Fruit fly (Drosophila melanogaster) whole organism, prepupa: ENCODE measurements around the gene TwdlD.

Experiments
- Blimp-1 ChIP-seq: fragments of 200-800 bp; sonication (Bioruptor generic); optimal IDR thresholded peaks from 3 replicates; lab custom pipeline; 2017; ENCODE audit warnings: missing biosample characterization, missing genetic modification characterization, mild to moderate bottlenecking, moderate library complexity, missing genetic modification reagents
- CG10631 ChIP-seq: fragments of 200-800 bp; sonication (Bioruptor generic); optimal IDR thresholded peaks from 2 replicates; lab custom pipeline; 2016; ENCODE audit warnings: missing biosample characterization, missing genetic modification characterization
- CG10669 ChIP-seq: fragments of 200-800 bp; sonication (Bioruptor generic); optimal IDR thresholded peaks from 3 replicates; lab custom pipeline; 2018; ENCODE audit warnings: missing biosample characterization, mild to moderate bottlenecking, missing genetic modification characterization, moderate library complexity
- CG11902 ChIP-seq: fragments of 200-800 bp; sonication (Bioruptor generic); optimal IDR thresholded peaks from 3 replicates; lab custom pipeline; 2016; ENCODE audit warnings: missing biosample characterization, missing genetic modification characterization
- CG1621 ChIP-seq: fragments of 200-800 bp; sonication (Bioruptor generic); optimal IDR thresholded peaks from 3 replicates; lab custom pipeline; 2018; ENCODE audit warnings: missing biosample characterization, mild to moderate bottlenecking, missing genetic modification characterization
- CG16779 ChIP-seq: fragments of 200-800 bp; sonication (Bioruptor generic); optimal IDR thresholded peaks from 3 replicates; lab custom pipeline; 2017; ENCODE audit warnings: missing biosample characterization, mild to moderate bottlenecking, missing genetic modification characterization
- CG31627 ChIP-seq: fragments of 200-800 bp; sonication (Bioruptor generic); optimal IDR thresholded peaks from 3 replicates; lab custom pipeline; 2016; ENCODE audit warnings: missing biosample characterization, missing genetic modification characterization
- CG32006 ChIP-seq: fragments of 200-800 bp; sonication (Bioruptor generic); optimal IDR thresholded peaks from 3 replicates; lab custom pipeline; 2017; ENCODE audit warnings: missing biosample characterization, mild to moderate bottlenecking, missing genetic modification characterization
- CG34406 ChIP-seq: fragments of 200-800 bp; sonication (Bioruptor generic); optimal IDR thresholded peaks from 3 replicates; lab custom pipeline; 2016; ENCODE audit warnings: missing biosample characterization, missing genetic modification characterization
- CG3919 ChIP-seq: fragments of 200-800 bp; sonication (Bioruptor generic); optimal IDR thresholded peaks from 3 replicates; lab custom pipeline; 2016; ENCODE audit warnings: missing biosample characterization, missing genetic modification characterization
- CG6276 ChIP-seq: fragments of 200-800 bp; sonication (Bioruptor generic); optimal IDR thresholded peaks from 2 replicates; lab custom pipeline; 2017; ENCODE audit warnings: missing biosample characterization, mild to moderate bottlenecking, missing genetic modification characterization
- CG6792 ChIP-seq: fragments of 200-800 bp; sonication (Bioruptor generic); optimal IDR thresholded peaks from 3 replicates; lab custom pipeline; 2016; ENCODE audit warnings: missing biosample characterization, missing genetic modification characterization
- CG6808 ChIP-seq: fragments of 200-800 bp; sonication (Bioruptor generic); optimal IDR thresholded peaks from 3 replicates; lab custom pipeline; 2017; ENCODE audit warnings: missing biosample characterization, missing genetic modification characterization, mild to moderate bottlenecking, moderate library complexity, missing genetic modification reagents
- CG7368 ChIP-seq: fragments of 200-800 bp; sonication (Bioruptor generic); optimal IDR thresholded peaks from 3 replicates; lab custom pipeline; 2016; ENCODE audit warnings: missing biosample characterization, missing genetic modification characterization
- CG8119 ChIP-seq: fragments of 200-800 bp; sonication (Bioruptor generic); IDR thresholded peaks from 3 replicates; pipeline ENCODE4 v1.3.6; 2022; ENCODE audit warnings: missing biosample characterization, missing genetic modification characterization
- CG8319 ChIP-seq: fragments of 200-800 bp; sonication (Bioruptor generic); optimal IDR thresholded peaks from 3 replicates; lab custom pipeline; 2016; ENCODE audit warnings: missing biosample characterization, missing genetic modification characterization
- CG8632 ChIP-seq: fragments of 200-800 bp; sonication (Bioruptor generic); optimal IDR thresholded peaks from 3 replicates; lab custom pipeline; 2016; ENCODE audit warnings: missing biosample characterization, missing genetic modification characterization
- CG9139 ChIP-seq: fragments of 200-800 bp; sonication (Bioruptor generic); optimal IDR thresholded peaks from 3 replicates; lab custom pipeline; 2017; ENCODE audit warnings: missing biosample characterization, mild to moderate bottlenecking, missing genetic modification characterization
- Eip78C ChIP-seq: fragments of 200-800 bp; sonication (Bioruptor generic); peaks from one replicate; lab custom pipeline; 2016; ENCODE audit warnings: missing biosample characterization, missing genetic modification characterization
- Eip93F ChIP-seq: fragments of 200-800 bp; sonication (Bioruptor generic); optimal IDR thresholded peaks from 2 replicates; lab custom pipeline; 2016; ENCODE audit warnings: missing biosample characterization, mild to moderate bottlenecking, missing genetic modification characterization
- Ets21C ChIP-seq: fragments of 200-800 bp; sonication (Bioruptor generic); optimal IDR thresholded peaks from 3 replicates; lab custom pipeline; 2016; ENCODE audit warnings: missing biosample characterization, missing genetic modification characterization
- Ets96B ChIP-seq: fragments of 200-800 bp; optimal IDR thresholded peaks from 2 replicates; lab custom pipeline; 2019; ENCODE audit warnings: missing biosample characterization, mild to moderate bottlenecking, missing genetic modification characterization, moderate library complexity
- Gug ChIP-seq: fragments of 200-800 bp; sonication (Bioruptor generic); IDR thresholded peaks from 2 replicates; pipeline ENCODE4 v1.3.6; 2022; ENCODE audit warnings: missing biosample characterization, missing genetic modification characterization
- Hr38 ChIP-seq: sonication (Bioruptor generic); optimal IDR thresholded peaks from 2 replicates; lab custom pipeline; 2016; ENCODE audit warnings: missing biosample characterization, missing genetic modification characterization
- Hr39 ChIP-seq: fragments of 200-800 bp; sonication (Bioruptor generic); optimal IDR thresholded peaks from 2 replicates; lab custom pipeline; 2016; ENCODE audit warnings: missing biosample characterization, missing genetic modification characterization
- Hr4 ChIP-seq: fragments of 200-800 bp; sonication (Bioruptor generic); optimal IDR thresholded peaks from 3 replicates; lab custom pipeline; 2016; ENCODE audit warnings: missing biosample characterization, missing genetic modification characterization
- OdsH ChIP-seq: fragments of 200-800 bp; sonication (Bioruptor generic); optimal IDR thresholded peaks from 3 replicates; lab custom pipeline; 2016; ENCODE audit warnings: missing biosample characterization, missing genetic modification characterization
- Smox ChIP-seq: fragments of 200-800 bp; sonication (Bioruptor generic); optimal IDR thresholded peaks from 3 replicates; lab custom pipeline; 2016; ENCODE audit warnings: missing biosample characterization, missing genetic modification characterization
- Sox102F ChIP-seq: fragments of 200-800 bp; sonication (Bioruptor generic); optimal IDR thresholded peaks from 2 replicates; lab custom pipeline; 2016; ENCODE audit warnings: missing biosample characterization, mild to moderate bottlenecking, missing genetic modification characterization
- achi ChIP-seq: fragments of 200-800 bp; sonication (Bioruptor generic); optimal IDR thresholded peaks from 3 replicates; lab custom pipeline; 2016; ENCODE audit warnings: missing biosample characterization, missing genetic modification characterization
- dac ChIP-seq: fragments of 200-800 bp; sonication (Bioruptor generic); optimal IDR thresholded peaks from 2 replicates; lab custom pipeline; 2017; ENCODE audit warnings: missing biosample characterization, mild to moderate bottlenecking, missing genetic modification characterization
- esn ChIP-seq: fragments of 200-800 bp; sonication (Bioruptor generic); optimal IDR thresholded peaks from 2 replicates; lab custom pipeline; 2016; ENCODE audit warnings: missing biosample characterization, mild to moderate bottlenecking, missing genetic modification characterization, moderate library complexity
- fkh ChIP-seq: fragments of 200-800 bp; sonication (Bioruptor generic); optimal IDR thresholded peaks from 3 replicates; lab custom pipeline; 2017; ENCODE audit warnings: missing biosample characterization, mild to moderate bottlenecking, missing genetic modification characterization, moderate library complexity
- lz ChIP-seq: fragments of 200-800 bp; sonication (Bioruptor generic); optimal IDR thresholded peaks from 3 replicates; lab custom pipeline; 2016; ENCODE audit warnings: missing biosample characterization, missing genetic modification characterization
- net ChIP-seq: fragments of 200-800 bp; sonication (Bioruptor generic); optimal IDR thresholded peaks from 3 replicates; lab custom pipeline; 2016; ENCODE audit warnings: missing biosample characterization, missing genetic modification characterization
- salr ChIP-seq, 2 experiments: fragments of 200-800 bp; sonication (Bioruptor generic); optimal IDR thresholded peaks; 3 replicates each; lab custom pipeline; 2016 to 2018; ENCODE audit warnings: missing biosample characterization in 2 of 2, missing genetic modification characterization in 2 of 2, mild to moderate bottlenecking in 1 of 2
- svp ChIP-seq: fragments of 200-800 bp; sonication (Bioruptor generic); peaks from one replicate; lab custom pipeline; 2016; ENCODE audit warnings: missing biosample characterization, missing genetic modification characterization
- topi ChIP-seq: fragments of 200-800 bp; sonication (Bioruptor generic); optimal IDR thresholded peaks from 3 replicates; lab custom pipeline; 2016; ENCODE audit warnings: missing biosample characterization, missing genetic modification characterization
- vri ChIP-seq: fragments of 200-800 bp; sonication (Bioruptor generic); optimal IDR thresholded peaks from 3 replicates; lab custom pipeline; 2016; ENCODE audit warnings: missing biosample characterization, mild to moderate bottlenecking, missing genetic modification characterization

The TwdlD gene

dm6 chr3R:26628624-26629023, 11.2 kb upstream of the TwdlD start, which contains the start of gene TwdlK:
Gene TwdlK, minus strand, starts transcription at chr3R:26628724.
- TF ChIP-seq Hr4 (GFP tag; lab: Kevin White, UChicago) = no peak
- no peak for TF ChIP-seq CG6792
- TF ChIP-seq Hr39 (GFP tag; lab: Kevin White, UChicago) = no peak
- no peak for TF ChIP-seq salr (GFP tag; optimal IDR thresholded peaks at IDR 0.05; lab: Kevin White, UChicago)
- no peak for TF ChIP-seq CG6276 (GFP tag; lab: Kevin White, UChicago)
- TF ChIP-seq OdsH (GFP tag; lab: Kevin White, UChicago) = no peak
- no peak for TF ChIP-seq topi (GFP tag; lab: Kevin White, UChicago)
- no peak for TF ChIP-seq dac
- TF ChIP-seq Ets96B (tag; lab: Kevin White, UChicago) = no peak

DNA sequence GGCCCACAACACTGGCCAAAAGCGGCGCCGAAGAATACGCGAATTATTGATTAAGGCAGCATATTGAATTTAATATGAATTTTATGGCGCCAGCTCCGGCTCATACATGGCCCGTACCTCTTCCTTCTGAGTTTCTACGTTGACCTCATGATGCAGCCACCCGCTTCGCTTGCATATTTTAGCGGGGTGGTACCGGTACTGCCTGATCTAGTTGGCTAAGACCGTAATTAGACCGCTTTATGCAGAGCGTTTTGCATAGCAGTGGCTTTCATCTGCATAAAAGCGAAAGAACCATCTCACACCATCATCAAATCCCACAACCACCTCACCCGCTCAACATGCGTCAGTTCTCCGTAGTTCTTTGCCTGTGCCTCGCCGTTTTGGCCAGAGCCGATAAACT, 10.2 kb upstream of the TwdlD start, which contains the start of gene TwdlJ:
TwdlJ (plus strand) TSS at position 301 of the 400 bp plus-strand sequence.
- no peak for TF ChIP-seq CG34406 (GFP tag; lab: Kevin White, UChicago)
- no peak for TF ChIP-seq svp (GFP tag; lab: Kevin White, UChicago)
- no peak for TF ChIP-seq CG11902
- no peak for TF ChIP-seq Eip78C (GFP tag; lab: Kevin White, UChicago)
- no peak for TF ChIP-seq Blimp-1 (GFP tag; lab: Kevin White, UChicago)
- TF ChIP-seq achi (GFP tag; lab: Kevin White, UChicago) = no peak
- no peak for TF ChIP-seq Hr38 (GFP tag; lab: Kevin White, UChicago)
- no peak for TF ChIP-seq CG31627 (GFP tag; lab: Kevin White, UChicago)
- no peak for TF ChIP-seq fkh (GFP tag; lab: Kevin White, UChicago)
- no peak for TF ChIP-seq Smox (GFP tag; lab: Kevin White, UChicago)
- TF ChIP-seq esn (GFP tag; lab: Kevin White, UChicago) = no peak
- TF ChIP-seq lz = no peak
- TF ChIP-seq CG10631 (GFP tag; lab: Kevin White, UChicago) = no peak
- no peak for TF ChIP-seq CG10669
- TF ChIP-seq CG7368 (GFP tag; lab: Kevin White, UChicago) = no peak
- TF ChIP-seq Gug (GFP tag; lab: Robert Waterston, UW) = no peak
- no peak for TF ChIP-seq CG3919 (GFP tag; lab: Kevin White, UChicago)

DNA sequence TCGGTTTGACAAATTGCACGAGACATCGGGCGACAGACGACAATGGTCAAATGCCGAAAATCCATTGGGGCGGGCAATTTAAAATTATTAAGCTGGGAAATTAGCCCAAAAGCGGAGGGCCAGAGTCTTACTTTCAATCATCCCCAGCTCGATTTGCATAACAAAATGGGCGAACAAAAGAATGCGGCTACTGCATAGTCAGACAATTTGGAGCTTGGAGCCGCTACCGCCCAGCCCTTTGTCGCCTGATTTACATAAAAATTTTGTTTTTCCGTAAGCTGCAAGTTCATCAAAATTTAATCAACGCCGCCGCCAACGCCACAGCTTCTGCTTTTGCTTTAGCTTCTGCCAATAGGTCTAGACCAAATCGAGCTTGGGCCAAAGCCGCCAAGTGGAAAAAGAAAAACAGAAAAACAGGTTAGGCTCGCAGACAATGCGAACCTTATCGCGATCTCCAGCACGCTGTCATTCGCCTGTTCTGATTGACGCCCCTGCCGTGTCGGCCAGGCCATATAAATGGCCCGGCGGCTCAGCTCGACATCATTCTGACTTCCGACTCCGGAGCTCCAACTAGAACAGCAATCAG, 8.4 kb upstream of the TwdlD start, which contains the start of gene TwdlN:
TwdlN (plus strand) TSS at position 536 of the 586 bp plus-strand sequence.
- TF ChIP-seq esn (GFP tag; lab: Kevin White, UChicago) (no peak), Sox102F (GFP tag; lab: Kevin White, UChicago) (no peak), net (no peak), Eip93F (GFP tag; lab: Kevin White, UChicago) (no peak), CG16779 (tag; lab: Kevin White, UChicago) (no peak), CG11902 (no peak), CG8632 (GFP tag; lab: Kevin White, UChicago) (no peak), Eip78C (GFP tag; lab: Kevin White, UChicago) (no peak), Hr4 (GFP tag; lab: Kevin White, UChicago) (no peak), OdsH (GFP tag; lab: Kevin White, UChicago) (no peak), vri (no peak), CG8319 (no peak), CG9139 (GFP tag; lab: Kevin White, UChicago) (no peak), CG1621 (tag; lab: Kevin White, UChicago) (no peak), CG8119 (GFP tag; lab: Robert Waterston, UW) (no peak), Blimp-1 (GFP tag; lab: Kevin White, UChicago) (no peak), CG6808 (no peak), achi (GFP tag; lab: Kevin White, UChicago) (no peak), CG32006 (no peak), Ets21C (GFP tag; lab: Kevin White, UChicago) (no peak)
